Fruit fly (Drosophila melanogaster): ENCODE measurements around the gene CG42813.

DNA sequence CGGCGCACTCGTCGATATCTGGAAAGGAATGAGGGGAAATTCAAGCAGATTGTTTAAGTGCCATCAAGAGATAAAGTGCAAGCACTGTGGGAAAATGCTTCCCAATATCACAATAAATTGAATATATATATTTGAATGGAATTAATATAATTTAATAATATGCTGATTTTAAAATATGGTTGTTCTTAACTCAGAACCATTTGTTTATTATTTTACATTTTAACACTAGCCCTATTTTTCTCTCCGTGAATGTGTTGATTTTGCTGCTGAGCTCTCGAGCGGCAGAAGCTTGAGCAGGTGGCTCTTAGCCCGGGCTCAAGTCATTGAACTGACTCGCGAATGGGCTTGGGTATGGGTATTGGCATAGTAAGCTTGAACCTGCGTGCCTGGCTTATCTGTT lies 50.8 kb downstream of the CG42813 start:
- TF ChIP-seq insv (optimal IDR thresholded peaks at IDR 0.05) (no peak), Sin3A (optimal IDR thresholded peaks at IDR 0.05) (no peak), psq (optimal IDR thresholded peaks at IDR 0.05) (no peak), Myc (optimal IDR thresholded peaks at IDR 0.05) (no peak)

All from Kc167 (cell line).